Worm (Caenorhabditis elegans): ENCODE data around the gene C18H9.1.
A peak's percentile ranks its signal among the peaks of the same experiment; 100 is the strongest.

Gene C18H9.1

DNA sequence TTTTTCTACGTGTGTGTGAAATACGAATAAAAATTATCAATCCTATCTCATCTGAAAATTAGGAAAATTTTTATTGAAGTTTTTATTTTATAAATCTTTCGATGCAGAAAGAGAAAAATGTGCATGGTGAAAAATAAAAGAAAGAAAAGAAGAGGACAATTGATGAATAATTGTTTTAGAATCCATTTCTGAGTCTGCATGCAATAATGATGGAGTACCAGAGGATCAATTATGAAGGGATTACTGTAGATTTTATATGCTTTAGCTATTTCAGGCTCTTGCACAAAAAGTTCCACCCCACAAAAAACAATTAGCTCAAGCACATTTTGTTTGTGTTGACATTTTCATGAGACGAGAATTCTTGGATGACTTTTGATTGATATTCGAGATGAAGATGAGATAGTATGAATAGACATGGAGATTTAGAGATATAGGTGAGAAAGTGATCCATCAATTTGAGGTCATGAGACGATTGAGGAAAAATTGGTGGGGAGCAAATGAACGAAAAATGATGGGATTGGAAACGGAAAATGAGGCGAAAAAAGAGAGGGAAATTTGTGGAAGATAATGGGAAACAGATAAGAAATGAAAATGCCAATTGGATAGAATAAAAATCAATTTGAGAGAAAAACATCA, 6.8 kb downstream of the C18H9.1 start, which contains the start of gene rpy-1 (continued):
- TF ChIP-seq unc-86 (tag; optimal IDR thresholded peaks at IDR 0.05), result no peak
- no peak for TF ChIP-seq lin-13 (GFP tag; optimal IDR thresholded peaks at IDR 0.05)
- TF ChIP-seq nhr-11 (tag; optimal IDR thresholded peaks at IDR 0.05), result no peak
- no peak for TF ChIP-seq snpc-4 (tag; optimal IDR thresholded peaks at IDR 0.05)
- TF ChIP-seq grh-1 (GFP tag; IDR thresholded peaks at IDR 0.05), result no peak
- no peak for TF ChIP-seq jun-1 (tag; optimal IDR thresholded peaks at IDR 0.05)
- TF ChIP-seq egl-27 (tag; optimal IDR thresholded peaks at IDR 0.05), result no peak
- peak; percentile 76 for TF ChIP-seq lin-14 (GFP tag; optimal IDR thresholded peaks at IDR 0.05)
- TF ChIP-seq nhr-71 (tag; optimal IDR thresholded peaks at IDR 0.05), result peak; percentile 68
- TF ChIP-seq xbp-1 (tag; optimal IDR thresholded peaks at IDR 0.05), result no peak
- no peak for TF ChIP-seq lin-35 (GFP tag; optimal IDR thresholded peaks at IDR 0.05)
- no peak for TF ChIP-seq fkh-4 (tag; optimal IDR thresholded peaks at IDR 0.05; ENCODE audit: borderline replicate concordance)
- TF ChIP-seq Y116A8C.19 (tag; optimal IDR thresholded peaks at IDR 0.05; ENCODE audit: borderline replicate concordance), result no peak
- no peak for TF ChIP-seq efl-1 (optimal IDR thresholded peaks at IDR 0.05)
- TF ChIP-seq efl-1 (GFP tag; optimal IDR thresholded peaks at IDR 0.05 in 1 of 2), result peak in 1 of 2 experiments; percentile 41
- no peak for TF ChIP-seq lin-15B (tag; optimal IDR thresholded peaks at IDR 0.05)
- TF ChIP-seq unc-130 (tag; optimal IDR thresholded peaks at IDR 0.05), result no peak

DNA sequence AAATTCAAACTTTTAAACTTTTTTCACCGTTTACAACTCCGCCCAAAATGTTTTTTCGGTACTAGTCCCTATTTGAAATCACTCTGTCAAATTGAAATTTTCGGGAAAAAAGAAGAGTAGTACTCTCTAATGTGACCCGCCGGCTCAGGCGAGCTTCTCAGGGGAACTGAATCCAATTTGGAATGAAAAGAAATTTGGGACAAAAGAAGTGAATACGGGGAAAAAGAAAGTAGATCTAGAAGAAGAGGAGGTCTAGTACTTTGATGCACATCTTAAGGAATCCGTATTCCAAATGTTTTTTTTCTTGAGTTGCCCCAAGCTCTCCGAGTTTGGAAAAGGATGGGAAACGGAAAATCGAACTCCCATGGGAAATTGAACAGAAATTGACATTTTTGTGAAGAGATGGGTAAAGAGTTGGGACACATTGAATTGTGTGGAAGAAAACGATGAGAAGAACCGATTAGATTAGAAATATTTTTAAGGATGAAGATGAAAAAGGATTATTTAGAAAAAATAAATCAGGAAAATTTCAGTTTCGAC, 7.7 kb downstream of the C18H9.1 start:
- TF ChIP-seq vab-15 (tag; optimal IDR thresholded peaks at IDR 0.05) (no peak), snu-23 (GFP tag; optimal IDR thresholded peaks at IDR 0.05) (no peak), lin-14 (GFP tag; optimal IDR thresholded peaks at IDR 0.05) (peak; percentile 64), mab-9 (GFP tag; IDR thresholded peaks at IDR 0.05) (no peak), lin-13 (GFP tag; optimal IDR thresholded peaks at IDR 0.05) (no peak), fkh-10 (GFP tag; optimal IDR thresholded peaks at IDR 0.05) (peak; percentile 39), skn-1 (tag; optimal IDR thresholded peaks at IDR 0.05) (no peak), hpl-2 (GFP tag; optimal IDR thresholded peaks at IDR 0.05) (no peak), grh-1 (GFP tag; IDR thresholded peaks at IDR 0.05) (no peak), tbx-2 (tag; optimal IDR thresholded peaks at IDR 0.05) (peak; percentile 21)

DNA sequence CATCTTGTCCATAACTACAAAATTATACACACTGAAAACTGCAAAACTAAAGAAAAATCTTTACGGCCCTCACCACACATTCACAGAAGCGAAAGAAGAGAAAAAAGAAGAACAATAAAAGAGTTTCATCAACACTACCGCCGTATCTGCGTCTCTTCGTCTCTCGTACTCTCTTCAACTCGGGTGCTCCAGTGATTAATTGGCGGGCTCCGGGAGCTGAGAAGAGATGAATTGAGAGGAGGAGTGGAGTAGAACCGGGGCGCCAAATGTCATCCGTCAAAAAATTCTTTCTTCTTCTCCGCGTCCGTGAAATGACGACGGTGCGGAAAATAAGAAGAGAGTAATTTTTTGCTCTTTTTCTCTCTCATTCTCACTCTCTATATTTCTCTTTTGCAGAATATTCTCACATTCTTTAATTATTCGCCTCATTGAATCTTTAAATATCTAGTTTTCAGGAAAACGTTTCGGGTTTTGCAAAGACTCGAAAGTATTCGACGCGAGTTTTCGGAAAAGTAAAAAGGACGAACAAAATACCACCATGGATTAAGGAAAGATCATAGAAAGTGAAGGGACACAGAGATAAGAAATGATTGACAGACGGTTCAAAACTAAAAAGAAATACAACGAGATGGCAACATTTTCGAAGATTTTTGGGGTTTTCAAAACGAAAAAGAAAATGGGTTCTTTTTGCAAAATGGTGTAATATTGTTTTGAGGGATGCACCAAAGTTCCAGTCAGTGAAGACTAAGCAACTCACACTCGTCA, 8.8 kb downstream of the C18H9.1 start:
- no peak for TF ChIP-seq hlh-17 (GFP tag; optimal IDR thresholded peaks at IDR 0.05; ENCODE audit: borderline replicate concordance)
- no peak for TF ChIP-seq nhr-28 (tag; optimal IDR thresholded peaks at IDR 0.05)
- no peak for TF ChIP-seq elt-3 (tag; optimal IDR thresholded peaks at IDR 0.05)
- TF ChIP-seq blmp-1 (tag; optimal IDR thresholded peaks at IDR 0.05), result peak; percentile 61
- no peak for TF ChIP-seq aly-2 (tag; optimal IDR thresholded peaks at IDR 0.05)
- TF ChIP-seq hpl-2 (GFP tag; optimal IDR thresholded peaks at IDR 0.05), result no peak
- TF ChIP-seq skn-1 (tag; optimal IDR thresholded peaks at IDR 0.05), result no peak
- peak; percentile 92 for TF ChIP-seq lin-14 (GFP tag; optimal IDR thresholded peaks at IDR 0.05)
- TF ChIP-seq pag-3 (tag; optimal IDR thresholded peaks at IDR 0.05; ENCODE audit: borderline replicate concordance, insufficient read depth), result no peak
- no peak for TF ChIP-seq xbp-1 (tag; optimal IDR thresholded peaks at IDR 0.05)
- TF ChIP-seq F16B12.6 (tag; optimal IDR thresholded peaks at IDR 0.05), result no peak
- no peak for TF ChIP-seq snpc-4 (tag; optimal IDR thresholded peaks at IDR 0.05)
- peak; percentile 74 for TF ChIP-seq nhr-71 (tag; optimal IDR thresholded peaks at IDR 0.05)
- peak in 1 of 2 experiments; percentile 33 for TF ChIP-seq lsy-2 (tag; optimal IDR thresholded peaks at IDR 0.05)
- no peak for TF ChIP-seq nhr-85 (tag)
- TF ChIP-seq nhr-19 (GFP tag; conservative IDR thresholded peaks at IDR 0.05), result peak; percentile 40; the same call in 1 of the 2 replicates
- no peak for TF ChIP-seq ceh-8 (GFP tag; optimal IDR thresholded peaks at IDR 0.05)
- no peak for TF ChIP-seq dpl-1 (GFP tag; optimal IDR thresholded peaks at IDR 0.05)
- no peak for TF ChIP-seq ama-1 (optimal IDR thresholded peaks at IDR 0.05)
- TF ChIP-seq egl-13 (tag; optimal IDR thresholded peaks at IDR 0.05), result no peak
- TF ChIP-seq nhr-76 (tag; optimal IDR thresholded peaks at IDR 0.05), result no peak
- TF ChIP-seq isw-1 (GFP tag; IDR thresholded peaks at IDR 0.05), result no peak
- peak; percentile 49 for TF ChIP-seq tbx-2 (tag; optimal IDR thresholded peaks at IDR 0.05)
- no peak for TF ChIP-seq nhr-77 (tag; optimal IDR thresholded peaks at IDR 0.05)
- TF ChIP-seq sox-4 (tag; optimal IDR thresholded peaks at IDR 0.05), result no peak
- peak; percentile 15 for TF ChIP-seq vab-15 (tag; optimal IDR thresholded peaks at IDR 0.05)
- TF ChIP-seq pqm-1 (tag; optimal IDR thresholded peaks at IDR 0.05), result no peak
- TF ChIP-seq lin-15B (tag; optimal IDR thresholded peaks at IDR 0.05), result no peak
- no peak for TF ChIP-seq egl-27 (tag; optimal IDR thresholded peaks at IDR 0.05)
- TF ChIP-seq sptf-1 (tag; optimal IDR thresholded peaks at IDR 0.05), result no peak
- TF ChIP-seq mef-2 (tag; optimal IDR thresholded peaks at IDR 0.05), result no peak
- no peak for TF ChIP-seq ztf-11 (tag; optimal IDR thresholded peaks at IDR 0.05)
